Worm (Caenorhabditis elegans) whole organism, L4 larva: ENCODE data around the gene Y53C12A.10.

Experiments used
- F44E2.7 ChIP-seq: fragments of 200-800 bp; sonication (Bioruptor generic); IDR thresholded peaks from 2 replicates; pipeline ENCODE4 v2.1.2; 2022; ENCODE audit warnings: missing genetic modification characterization, missing compliant biosample characterization
- T20F7.1 ChIP-seq: fragments of 200-800 bp; sonication (Bioruptor generic); optimal IDR thresholded peaks from 2 replicates; lab custom pipeline; 2018; ENCODE audit warnings: mild to moderate bottlenecking, missing genetic modification characterization, missing compliant biosample characterization
- Y105C5A.15 ChIP-seq: fragments of 200-800 bp; sonication (Bioruptor generic); IDR thresholded peaks from 2 replicates; pipeline ENCODE4 v1.3.6; 2022; ENCODE audit warnings: missing genetic modification characterization, missing compliant biosample characterization
- Y48G9A.11 ChIP-seq: fragments of 200-800 bp; sonication (Bioruptor generic); IDR thresholded peaks from 2 replicates; pipeline ENCODE4 v1.3.6; 2022; ENCODE audit warnings: missing genetic modification reagents, missing genetic modification characterization, missing compliant biosample characterization
- ama-1 ChIP-seq: fragments of 150-350 bp; optimal IDR thresholded peaks from 2 replicates; lab custom pipeline; 2014; ENCODE audit warnings: inconsistent platforms, mixed read lengths
- ceh-32 ChIP-seq: sonication (generic microtip); optimal IDR thresholded peaks from 2 replicates; lab custom pipeline; 2016; ENCODE audit warnings: mild to moderate bottlenecking, missing genetic modification characterization, missing compliant biosample characterization; ENCODE audit not compliant: poor library complexity
- ceh-44 ChIP-seq: fragments of 200-800 bp; sonication (Bioruptor generic); IDR thresholded peaks from 2 replicates; pipeline ENCODE4 v1.3.6; 2022; ENCODE audit warnings: missing genetic modification reagents, missing genetic modification characterization, missing compliant biosample characterization
- ceh-82 ChIP-seq: sonication (generic microtip); optimal IDR thresholded peaks from 2 replicates; lab custom pipeline; 2017; ENCODE audit warnings: missing biosample characterization, missing genetic modification characterization
- ces-1 ChIP-seq: fragments of 150-350 bp; sonication (generic microtip); optimal IDR thresholded peaks from 4 replicates; lab custom pipeline; 2014; ENCODE audit warnings: missing biosample characterization, missing genetic modification reagents, missing genetic modification characterization
- cey-2 ChIP-seq: sonication (generic microtip); optimal IDR thresholded peaks from 3 replicates; lab custom pipeline; 2017; ENCODE audit warnings: missing genetic modification characterization, mild to moderate bottlenecking, missing compliant biosample characterization, antibody characterized with exemption, borderline replicate concordance; ENCODE audit not compliant: insufficient read depth
- ctbp-1 ChIP-seq: fragments of 200-800 bp; sonication (Bioruptor generic); IDR thresholded peaks from 2 replicates; pipeline ENCODE4 v1.3.6; 2022; ENCODE audit warnings: missing genetic modification reagents, missing genetic modification characterization, missing compliant biosample characterization
- daf-16 ChIP-seq, 3 experiments: sonication (generic microtip); optimal IDR thresholded peaks; 2 replicates each; lab custom pipeline; 2016 to 2017; ENCODE audit warnings: missing genetic modification characterization in 3 of 3, missing genetic modification reagents in 3 of 3, mild to moderate bottlenecking in 2 of 3, missing compliant biosample characterization in 2 of 3, missing biosample characterization in 1 of 3, moderate library complexity in 1 of 3
- dpl-1 ChIP-seq: fragments of 150-350 bp; optimal IDR thresholded peaks from 2 replicates; lab custom pipeline; 2014; ENCODE audit warnings: missing biosample characterization, missing genetic modification reagents, missing genetic modification characterization
- dve-1 ChIP-seq: sonication (generic microtip); optimal IDR thresholded peaks from 2 replicates; lab custom pipeline; 2017; ENCODE audit warnings: antibody characterized with exemption, mild to moderate bottlenecking, missing genetic modification characterization, missing compliant biosample characterization; ENCODE audit not compliant: insufficient read depth
- fkh-10 ChIP-seq: fragments of 150-350 bp; optimal IDR thresholded peaks from 2 replicates; lab custom pipeline; 2014; ENCODE audit warnings: missing biosample characterization, missing genetic modification reagents, missing genetic modification characterization
- hlh-30 ChIP-seq: sonication (generic microtip); optimal IDR thresholded peaks from 2 replicates; lab custom pipeline; 2017; ENCODE audit warnings: antibody characterized with exemption, mild to moderate bottlenecking, missing genetic modification characterization, missing compliant biosample characterization; ENCODE audit not compliant: insufficient read depth
- lim-7 ChIP-seq: fragments of 200-800 bp; sonication (Bioruptor generic); IDR thresholded peaks from 2 replicates; pipeline ENCODE4 v1.3.6; 2022; ENCODE audit warnings: missing genetic modification characterization, missing compliant biosample characterization
- lin-29 ChIP-seq: fragments of 200-800 bp; sonication (Bioruptor generic); IDR thresholded peaks from 2 replicates; pipeline ENCODE4 v1.3.6; 2022; ENCODE audit warnings: missing genetic modification reagents, missing genetic modification characterization, missing compliant biosample characterization
- lin-38 ChIP-seq: fragments of 200-800 bp; sonication (Bioruptor generic); IDR thresholded peaks from 2 replicates; pipeline ENCODE4 v1.3.6; 2022; ENCODE audit warnings: missing genetic modification reagents, missing genetic modification characterization, missing compliant biosample characterization
- lir-3 ChIP-seq: sonication (generic microtip); optimal IDR thresholded peaks from 2 replicates; lab custom pipeline; 2016; ENCODE audit warnings: mild to moderate bottlenecking, missing genetic modification characterization, missing compliant biosample characterization
- lsy-2 ChIP-seq, 2 experiments: fragments of 150-350 bp in 1 of 2; sonication (generic microtip) in 1 of 2; optimal IDR thresholded peaks; 2 replicates each; lab custom pipeline; 2014 to 2017; ENCODE audit warnings: missing biosample characterization in 2 of 2, missing genetic modification characterization in 2 of 2
- mdl-1 ChIP-seq, 2 experiments: fragments of 150-350 bp in 1 of 2; sonication (generic microtip) in 1 of 2; optimal IDR thresholded peaks; 2 replicates each; lab custom pipeline; 2014 to 2017; ENCODE audit warnings: missing biosample characterization in 2 of 2, missing genetic modification characterization in 2 of 2
- mep-1 ChIP-seq: fragments of 150-350 bp; sonication (generic microtip); optimal IDR thresholded peaks from 3 replicates; lab custom pipeline; 2014; ENCODE audit warnings: missing biosample characterization, missing genetic modification characterization
- mxl-2 ChIP-seq: fragments of 200-800 bp; sonication (Bioruptor generic); conservative IDR thresholded peaks from 2 replicates; pipeline ENCODE4 v1.3.6; 2022; ENCODE audit warnings: missing genetic modification reagents, missing genetic modification characterization, missing compliant biosample characterization
- mxl-3 ChIP-seq: fragments of 200-800 bp; sonication (Bioruptor generic); optimal IDR thresholded peaks from 2 replicates; lab custom pipeline; 2018; ENCODE audit warnings: mild to moderate bottlenecking, missing genetic modification characterization, missing compliant biosample characterization
- nhr-237 ChIP-seq: sonication (generic microtip); optimal IDR thresholded peaks from 2 replicates; lab custom pipeline; 2017; ENCODE audit warnings: missing biosample characterization, missing genetic modification characterization
- nhr-77 ChIP-seq: fragments of 150-350 bp; optimal IDR thresholded peaks from 2 replicates; lab custom pipeline; 2014; ENCODE audit warnings: missing biosample characterization, missing genetic modification characterization
- pha-4 ChIP-seq, 2 experiments: fragments of 150-350 bp in 1 of 2; fragments of 200-800 bp in 1 of 2; sonication (Bioruptor generic) in 1 of 2; IDR thresholded peaks in 1 of 2; optimal IDR thresholded peaks in 1 of 2; 2 replicates each; pipeline versions ENCODE4 v1.3.6 to Lab custom; 2014 to 2022; ENCODE audit warnings: missing genetic modification characterization in 2 of 2, missing genetic modification reagents in 2 of 2, missing biosample characterization in 1 of 2, missing compliant biosample characterization in 1 of 2
- php-3 ChIP-seq: fragments of 200-800 bp; sonication (Bioruptor generic); IDR thresholded peaks from 2 replicates; pipeline ENCODE4 v1.3.6; 2022; ENCODE audit warnings: missing genetic modification reagents, missing genetic modification characterization, missing compliant biosample characterization
- rbr-2 ChIP-seq: sonication (generic microtip); optimal IDR thresholded peaks from 2 replicates; lab custom pipeline; 2016; ENCODE audit warnings: missing genotype, missing genetic modification characterization, missing compliant biosample characterization
- sdz-12 ChIP-seq: fragments of 200-800 bp; sonication (Bioruptor generic); optimal IDR thresholded peaks from 2 replicates; lab custom pipeline; 2018; ENCODE audit warnings: mild to moderate bottlenecking, missing genetic modification characterization, missing compliant biosample characterization
- spr-1 ChIP-seq: sonication (generic microtip); optimal IDR thresholded peaks from 2 replicates; lab custom pipeline; 2016; ENCODE audit warnings: mild to moderate bottlenecking, missing genetic modification characterization, missing compliant biosample characterization
- tra-1 ChIP-seq: fragments of 200-800 bp; sonication (Bioruptor generic); IDR thresholded peaks from 2 replicates; pipeline ENCODE4 v1.3.6; 2022; ENCODE audit warnings: missing genetic modification reagents, missing genetic modification characterization, missing compliant biosample characterization
- unc-62 ChIP-seq, 3 experiments: fragments of 150-350 bp in 1 of 3; sonication (generic microtip); optimal IDR thresholded peaks in 2 of 3; peaks in 1 of 3; 1 replicate in 1 of 3; 2 replicates in 2 of 3; lab custom pipeline; 2014 to 2017; ENCODE audit warnings: missing biosample characterization in 3 of 3, missing genetic modification characterization in 3 of 3, missing genetic modification reagents in 3 of 3, missing genotype in 1 of 3
- zfp-2 ChIP-seq: sonication (generic microtip); optimal IDR thresholded peaks from 2 replicates; lab custom pipeline; 2016; ENCODE audit warnings: mild to moderate bottlenecking, missing genetic modification characterization, missing compliant biosample characterization
- zip-2 ChIP-seq: fragments of 150-350 bp; optimal IDR thresholded peaks from 2 replicates; lab custom pipeline; 2014; ENCODE audit warnings: missing biosample characterization, missing genetic modification characterization

Y53C12A.10 gene

ce11 chrII:9703601-9704000, 1.0 kb downstream of the Y53C12A.10 start, which contains the start of gene mop-25.2:
Gene mop-25.2 (minus strand): TSS chrII:9703701.
- TF ChIP-seq lim-7 (GFP tag; lab: Robert Waterston, UW) (no peak), nhr-77 (tag; lab: Kevin White, UChicago) (no peak), spr-1 (no peak), nhr-237 (tag; lab: Kevin White, UChicago) (no peak), zip-2 (tag; lab: Kevin White, UChicago) (no peak), unc-62 (GFP tag; optimal IDR thresholded peaks at IDR 0.05 in 1 of 2; lab: Kevin White, UChicago) (no peak), unc-62 (tag; optimal IDR thresholded peaks at IDR 0.05; lab: Kevin White, UChicago) (no peak), fkh-10 (GFP tag; lab: Kevin White, UChicago) (no peak), lin-38 (GFP tag; lab: Robert Waterston, UW) (0 out of 2 replicates have a peak, but pooled peaks have one; percentile 26), rbr-2 (tag; lab: Kevin White, UChicago) (no peak), lir-3 (tag; lab: Kevin White, UChicago) (no peak), ama-1 (lab: Kevin White, UChicago) (peak; percentile 38), lin-29 (GFP tag; lab: Robert Waterston, UW) (no peak), sdz-12 (GFP tag; lab: Kevin White, UChicago) (no peak), mxl-2 (GFP tag; lab: Robert Waterston, UW) (no peak), ceh-82 (no peak)

ce11 chrII:9700363-9700762, 4.3 kb downstream of the Y53C12A.10 start, which contains the start of the genes Y53C12A.8 and Y53C12A.7:
Gene Y53C12A.8 (minus strand): TSS chrII:9700463.
Gene Y53C12A.7 (plus strand): TSS chrII:9700543.
- no peak for TF ChIP-seq daf-16 (GFP tag; optimal IDR thresholded peaks at IDR 0.05; lab: Kevin White, UChicago)
- no peak for TF ChIP-seq daf-16 (tag; optimal IDR thresholded peaks at IDR 0.05; lab: Kevin White, UChicago)
- TF ChIP-seq Y105C5A.15: no peak

ce11 chrII:9695942-9696341, 8.7 kb downstream of the Y53C12A.10 start:
- TF ChIP-seq cey-2: no peak
- peak in 1 of 2 experiments; percentile 95 for TF ChIP-seq unc-62 (GFP tag; optimal IDR thresholded peaks at IDR 0.05 in 1 of 2; lab: Kevin White, UChicago)
- TF ChIP-seq unc-62 (tag; optimal IDR thresholded peaks at IDR 0.05; lab: Kevin White, UChicago): no peak
- no peak for TF ChIP-seq daf-16 (GFP tag; optimal IDR thresholded peaks at IDR 0.05; lab: Kevin White, UChicago)
- no peak for TF ChIP-seq daf-16 (tag; optimal IDR thresholded peaks at IDR 0.05; lab: Kevin White, UChicago)
- no peak for TF ChIP-seq tra-1 (GFP tag; lab: Robert Waterston, UW)

ce11 chrII:9691839-9692238, 12.8 kb downstream of the Y53C12A.10 start, which contains the start of gene nlp-11:
Gene nlp-11 (minus strand): TSS chrII:9691939.
- TF ChIP-seq ceh-44 (GFP tag; lab: Robert Waterston, UW): no peak
- TF ChIP-seq unc-62 (GFP tag; optimal IDR thresholded peaks at IDR 0.05 in 1 of 2; lab: Kevin White, UChicago): peak in 1 of 2 experiments; percentile 57
- no peak for TF ChIP-seq unc-62 (tag; optimal IDR thresholded peaks at IDR 0.05; lab: Kevin White, UChicago)
- TF ChIP-seq mep-1 (tag; lab: Kevin White, UChicago): no peak

DNA sequence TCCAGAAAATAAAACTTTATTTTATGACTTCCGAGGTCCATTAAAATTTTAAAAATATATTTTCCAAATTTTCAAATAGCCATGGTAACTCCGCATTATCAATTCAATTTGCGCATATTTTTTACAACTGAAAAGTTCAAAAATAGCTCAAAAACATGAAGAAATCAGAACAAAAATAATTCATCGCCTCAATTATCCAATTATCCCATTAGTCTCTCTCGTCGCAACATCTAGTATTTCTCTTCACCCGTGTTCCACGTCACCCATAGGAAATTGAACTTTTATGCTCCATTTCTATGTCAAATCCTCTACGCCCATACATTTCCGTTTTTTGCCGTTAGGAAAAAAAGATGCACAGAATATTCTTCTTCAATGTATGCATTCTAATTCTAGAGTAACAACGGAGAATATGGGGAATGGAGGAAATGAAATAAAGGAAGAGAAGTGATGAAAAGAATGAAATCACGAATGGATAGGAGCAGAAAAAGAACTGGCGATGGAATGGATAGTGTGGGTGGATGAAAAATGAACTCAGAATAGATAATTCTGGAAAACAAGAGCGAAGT, 14.5 kb downstream of the Y53C12A.10 start:
- TF ChIP-seq F44E2.7 (GFP tag; lab: Robert Waterston, UW) (no peak), ctbp-1 (peak; percentile 64), fkh-10 (GFP tag; lab: Kevin White, UChicago) (peak; percentile 89), ces-1 (GFP tag; lab: Kevin White, UChicago) (peak; percentile 73), php-3 (GFP tag; lab: Robert Waterston, UW) (no peak), lsy-2 (tag; optimal IDR thresholded peaks at IDR 0.05; lab: Kevin White, UChicago) (peak in 1 of 2 experiments; percentile 12)
- TF ChIP-seq, all 104 proteins: peak for 4

ce11 chrII:9686663-9687193, 17.9 kb downstream of the Y53C12A.10 start, which contains the start of gene ZK1320.9:
Gene ZK1320.9 (minus strand): TSS chrII:9686713.
- TF ChIP-seq T20F7.1 (GFP tag; lab: Kevin White, UChicago) (peak; percentile 83), hlh-30 (tag; lab: Kevin White, UChicago) (peak; percentile 48), dve-1 (tag; lab: Kevin White, UChicago) (peak; percentile 32), dpl-1 (GFP tag; lab: Kevin White, UChicago) (peak; percentile 23), pha-4 (GFP tag; IDR thresholded peaks at IDR 0.05; lab: Robert Waterston, UW) (no peak), pha-4 (tag; optimal IDR thresholded peaks at IDR 0.05; lab: Kevin White, UChicago) (peak; percentile 24), mdl-1 (tag; optimal IDR thresholded peaks at IDR 0.05; lab: Kevin White, UChicago) (peak in 1 of 2 experiments; percentile 41), ceh-32 (tag; lab: Kevin White, UChicago) (no peak), mep-1 (tag; lab: Kevin White, UChicago) (peak; percentile 46), daf-16 (GFP tag; optimal IDR thresholded peaks at IDR 0.05; lab: Kevin White, UChicago) (no peak), daf-16 (tag; optimal IDR thresholded peaks at IDR 0.05; lab: Kevin White, UChicago) (peak; percentile 54), Y48G9A.11 (peak; percentile 52; the same call in 1 of the 2 replicates), lsy-2 (tag; optimal IDR thresholded peaks at IDR 0.05; lab: Kevin White, UChicago) (peak in 1 of 2 experiments; percentile 1), mxl-3 (GFP tag; lab: Kevin White, UChicago) (no peak), zfp-2 (tag; lab: Kevin White, UChicago) (no peak)
